Worm (Caenorhabditis elegans): Measurements from ENCODE around the gene gcsh-1.

- TF ChIP-seq tbx-11 (GFP tag; IDR thresholded peaks at IDR 0.05) (no peak), ama-1 (optimal IDR thresholded peaks at IDR 0.05) (no peak), ceh-13 (GFP tag; optimal IDR thresholded peaks at IDR 0.05) (no peak), tbx-37 (GFP tag; conservative IDR thresholded peaks at IDR 0.05) (no peak), flt-1 (GFP tag; IDR thresholded peaks at IDR 0.05) (no peak), hmbx-1 (tag; optimal IDR thresholded peaks at IDR 0.05) (no peak), ets-7 (tag; optimal IDR thresholded peaks at IDR 0.05) (no peak), sea-1 (GFP tag; conservative IDR thresholded peaks at IDR 0.05) (no peak), hmg-4 (GFP tag; optimal IDR thresholded peaks at IDR 0.05) (no peak), pes-1 (GFP tag; IDR thresholded peaks at IDR 0.05) (no peak)
Observed at ce11 chrX:14477338-14477737, 37.5 kb downstream of the gcsh-1 start.

Measured in whole organism, early embryonic.